Worm (Caenorhabditis elegans) whole organism, young adult: Measurements from ENCODE around the gene F54A3.2.
"Not testable (repeated sequence)": the region's sequence is repeated elsewhere in the genome, so short reads cannot be mapped to it uniquely, and the experiment has no call there.

Source experiments
- B0336.3 ChIP-seq: fragments of 200-800 bp; sonication (Bioruptor generic); IDR thresholded peaks from 2 replicates; pipeline ENCODE4 v1.3.6; 2022; ENCODE audit warnings: missing genetic modification characterization, missing compliant biosample characterization
- F39B2.1 ChIP-seq: fragments of 200-800 bp; sonication (Bioruptor generic); IDR thresholded peaks from 2 replicates; pipeline ENCODE4 v1.3.6; 2022; ENCODE audit warnings: missing genetic modification reagents, missing genetic modification characterization, missing compliant biosample characterization
- K12H6.12 ChIP-seq: fragments of 200-800 bp; sonication (Bioruptor generic); optimal IDR thresholded peaks from 2 replicates; lab custom pipeline; 2018; ENCODE audit warnings: mild to moderate bottlenecking, missing genetic modification characterization, missing compliant biosample characterization
- athp-1 ChIP-seq: sonication (generic microtip); optimal IDR thresholded peaks from 2 replicates; lab custom pipeline; 2017; ENCODE audit warnings: mild to moderate bottlenecking, missing genetic modification characterization, missing compliant biosample characterization
- attf-5 ChIP-seq: fragments of 200-800 bp; sonication (Bioruptor generic); optimal IDR thresholded peaks from 2 replicates; lab custom pipeline; 2018; ENCODE audit warnings: mild to moderate bottlenecking, missing genetic modification characterization, missing compliant biosample characterization
- bed-2 ChIP-seq: fragments of 200-800 bp; sonication (Bioruptor generic); IDR thresholded peaks from 2 replicates; pipeline ENCODE4 v1.3.6; 2022; ENCODE audit warnings: missing genetic modification reagents, missing genetic modification characterization, missing compliant biosample characterization
- cebp-1 ChIP-seq, 2 experiments: fragments of 200-800 bp in 1 of 2; sonication (Bioruptor generic) in 1 of 2; sonication (generic microtip) in 1 of 2; IDR thresholded peaks in 1 of 2; optimal IDR thresholded peaks in 1 of 2; 2 replicates each; pipeline versions ENCODE4 v1.3.6 to Lab custom; 2017 to 2022; ENCODE audit warnings: missing compliant biosample characterization in 2 of 2, missing genetic modification characterization in 2 of 2, mild to moderate bottlenecking in 1 of 2, missing genetic modification reagents in 1 of 2, moderate library complexity in 1 of 2
- ceh-27 ChIP-seq: fragments of 200-800 bp; sonication (Bioruptor generic); optimal IDR thresholded peaks from 2 replicates; lab custom pipeline; 2018; ENCODE audit warnings: mild to moderate bottlenecking, missing genetic modification characterization, moderate library complexity, missing compliant biosample characterization
- ceh-40 ChIP-seq: fragments of 200-800 bp; sonication (Bioruptor generic); IDR thresholded peaks from 2 replicates; pipeline ENCODE4 v1.3.6; 2022; ENCODE audit warnings: missing genetic modification characterization, missing compliant biosample characterization
- dpl-1 ChIP-seq: fragments of 150-350 bp; optimal IDR thresholded peaks from 2 replicates; lab custom pipeline; 2014; ENCODE audit warnings: missing biosample characterization, missing genetic modification reagents, missing genetic modification characterization
- efl-1 ChIP-seq: fragments of 150-350 bp; optimal IDR thresholded peaks from 2 replicates; lab custom pipeline; 2014; ENCODE audit warnings: missing biosample characterization, missing genetic modification reagents, missing genetic modification characterization
- egrh-3 ChIP-seq: fragments of 200-800 bp; sonication (Bioruptor generic); IDR thresholded peaks from 2 replicates; pipeline ENCODE4 v1.3.6; 2022; ENCODE audit warnings: missing genetic modification reagents, missing genetic modification characterization, missing compliant biosample characterization
- lin-54 ChIP-seq: fragments of 200-800 bp; sonication (Bioruptor generic); optimal IDR thresholded peaks from 2 replicates; lab custom pipeline; 2018; ENCODE audit warnings: mild to moderate bottlenecking, missing genetic modification characterization, missing compliant biosample characterization
- lsy-27 ChIP-seq: sonication (generic microtip); optimal IDR thresholded peaks from 2 replicates; lab custom pipeline; 2017; ENCODE audit warnings: missing genetic modification characterization, mild to moderate bottlenecking, missing compliant biosample characterization, antibody characterized with exemption, missing genotype, borderline replicate concordance; ENCODE audit not compliant: insufficient read depth
- mes-4 ChIP-seq: sonication (generic microtip); optimal IDR thresholded peaks from 2 replicates; lab custom pipeline; 2016; ENCODE audit warnings: missing genotype, missing genetic modification characterization, missing compliant biosample characterization
- nfyb-1 ChIP-seq: fragments of 200-800 bp; sonication (Bioruptor generic); IDR thresholded peaks from 2 replicates; pipeline ENCODE4 v1.3.6; 2022; ENCODE audit warnings: missing genetic modification reagents, missing genetic modification characterization, missing compliant biosample characterization
- nhr-120 ChIP-seq: fragments of 200-800 bp; sonication (Bioruptor generic); IDR thresholded peaks from 2 replicates; pipeline ENCODE4 v1.3.6; 2022; ENCODE audit warnings: missing genetic modification characterization, missing compliant biosample characterization
- rpc-1 ChIP-seq, 2 experiments: fragments of 150-350 bp in 1 of 2; sonication (generic microtip) in 1 of 2; optimal IDR thresholded peaks; 2 replicates each; lab custom pipeline; 2014 to 2018; ENCODE audit warnings: missing biosample characterization in 1 of 2, missing genetic modification characterization in 1 of 2, missing genetic modification reagents in 1 of 2, missing genotype in 1 of 2
- snpc-4 ChIP-seq, 5 experiments: fragments of 150-350 bp in 1 of 5; sonication (generic microtip) in 4 of 5; optimal IDR thresholded peaks; 2 replicates each; lab custom pipeline; 2014 to 2018; ENCODE audit warnings: missing genetic modification characterization in 5 of 5, missing biosample characterization in 3 of 5, antibody characterized with exemption in 2 of 5, mild to moderate bottlenecking in 2 of 5, missing compliant biosample characterization in 2 of 5, missing genotype in 2 of 5, moderate library complexity in 2 of 5, missing genetic modification reagents in 1 of 5
- tbx-9 ChIP-seq: sonication (generic microtip); optimal IDR thresholded peaks from 2 replicates; lab custom pipeline; 2016; ENCODE audit warnings: borderline replicate concordance, missing genetic modification characterization, inconsistent platforms, missing compliant biosample characterization
- tlf-1 ChIP-seq: fragments of 200-800 bp; sonication (Bioruptor generic); optimal IDR thresholded peaks from 2 replicates; lab custom pipeline; 2018; ENCODE audit warnings: mild to moderate bottlenecking, missing genetic modification characterization, missing compliant biosample characterization
- unc-130 ChIP-seq: sonication (generic microtip); optimal IDR thresholded peaks from 2 replicates; lab custom pipeline; 2016; ENCODE audit warnings: missing genetic modification reagents, missing genetic modification characterization, missing compliant biosample characterization
- zfh-2 ChIP-seq: fragments of 200-800 bp; sonication (Bioruptor generic); conservative IDR thresholded peaks from 2 replicates; pipeline ENCODE4 v1.3.6; 2022; ENCODE audit warnings: missing genetic modification reagents, missing genetic modification characterization, missing compliant biosample characterization
- ztf-18 ChIP-seq: sonication (generic microtip); optimal IDR thresholded peaks from 2 replicates; lab custom pipeline; 2016; ENCODE audit warnings: missing genotype, mild to moderate bottlenecking, missing genetic modification characterization, missing compliant biosample characterization
- ztf-28 ChIP-seq: fragments of 200-800 bp; sonication (Bioruptor generic); IDR thresholded peaks from 2 replicates; pipeline ENCODE4 v1.3.6; 2022; ENCODE audit warnings: missing genetic modification reagents, missing genetic modification characterization, missing compliant biosample characterization

The F54A3.2 gene

DNA sequence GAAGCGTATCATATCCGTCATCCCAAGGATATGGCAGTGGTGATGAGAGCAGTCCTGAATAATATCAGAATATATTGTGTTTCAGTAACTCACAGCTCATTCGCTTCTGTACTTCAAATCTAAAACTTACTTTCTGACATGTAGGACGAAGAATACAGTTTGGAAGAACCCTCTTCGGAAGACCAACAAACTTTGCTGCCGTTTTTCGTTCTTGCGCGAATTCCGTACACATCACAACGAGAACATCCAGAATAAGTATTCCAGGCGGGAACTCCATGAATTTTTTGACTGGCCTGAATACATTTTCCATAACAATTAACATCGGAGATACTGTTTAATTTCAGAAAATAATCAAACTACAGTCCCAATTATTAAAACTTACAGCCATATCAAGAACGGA lies 34.0 kb downstream of the F54A3.2 start, which contains the start of gene K09F6.15:
TSS of gene K09F6.15 (minus strand) at position 101 of the 400 bp plus-strand sequence.
- TF ChIP-seq unc-130 (GFP tag; lab: Kevin White, UChicago) (no peak), zfh-2 (no peak), ztf-28 (GFP tag; lab: Robert Waterston, UW) (no peak), lsy-27 (tag; lab: Kevin White, UChicago) (no peak), B0336.3 (no peak), athp-1 (tag; lab: Kevin White, UChicago) (no peak), efl-1 (GFP tag; lab: Kevin White, UChicago) (no peak), dpl-1 (GFP tag; lab: Kevin White, UChicago) (no peak)

DNA sequence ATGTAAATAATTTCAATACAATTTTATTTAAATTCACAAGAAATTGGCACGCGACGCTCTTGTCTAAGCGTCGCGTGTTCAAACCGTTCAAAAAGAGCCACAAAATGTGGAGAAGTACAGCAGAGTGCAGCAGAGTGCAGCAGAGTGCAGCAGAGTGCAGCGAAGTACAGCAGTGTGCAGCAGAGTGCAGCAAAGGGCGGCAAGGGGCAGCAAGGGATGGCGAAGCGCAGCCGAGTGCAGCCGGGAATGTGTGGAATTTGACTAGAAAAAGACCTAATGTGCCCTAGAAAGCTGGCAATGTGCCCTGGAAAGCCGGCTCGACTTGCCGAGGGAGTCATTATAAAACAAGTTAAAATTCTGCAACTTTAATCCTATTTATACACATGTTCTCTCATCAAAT lies 35.8 kb downstream of the F54A3.2 start, which contains the start of gene K09F6.6:
TSS of gene K09F6.6 (minus strand) at position 43 of the 400 bp plus-strand sequence.
- TF ChIP-seq egrh-3 (GFP tag; lab: Robert Waterston, UW) (peak; percentile 44; the same call in 1 of the 2 replicates), zfh-2 (peak; percentile 75), tlf-1 (GFP tag; lab: Kevin White, UChicago) (no peak)
- TF ChIP-seq, all 124 proteins: peak for 2

DNA sequence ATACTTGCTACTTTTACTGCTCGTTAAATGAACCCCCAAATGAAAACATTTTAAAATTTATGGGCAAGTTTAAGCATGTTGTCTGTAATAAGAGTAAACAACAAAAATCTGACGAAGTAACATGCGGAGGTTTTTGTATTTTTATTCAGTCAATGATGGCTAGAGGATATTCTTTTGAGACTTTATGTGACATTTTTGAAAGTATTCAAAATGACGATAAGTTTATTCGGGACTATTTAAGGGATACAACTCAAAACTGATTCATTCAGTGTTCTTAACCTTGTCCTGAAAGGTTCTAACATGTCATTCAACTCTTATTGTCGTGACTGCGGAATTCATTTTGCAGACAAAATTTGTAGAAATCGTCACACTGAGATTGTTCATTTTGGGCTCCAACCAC lies 36.4 kb downstream of the F54A3.2 start, which contains the start of gene K09F6.11:
TSS of gene K09F6.11 (plus strand) at position 301 of the 400 bp plus-strand sequence.
- TF ChIP-seq F39B2.1 (GFP tag; lab: Robert Waterston, UW) (no peak), lin-54 (GFP tag; lab: Kevin White, UChicago) (no peak), zfh-2 (no peak), tbx-9 (tag; lab: Kevin White, UChicago) (no peak), rpc-1 (optimal IDR thresholded peaks at IDR 0.05; lab: Kevin White, UChicago) (no peak), rpc-1 (tag; optimal IDR thresholded peaks at IDR 0.05; lab: Kevin White, UChicago) (no peak), ztf-18 (no peak)

DNA sequence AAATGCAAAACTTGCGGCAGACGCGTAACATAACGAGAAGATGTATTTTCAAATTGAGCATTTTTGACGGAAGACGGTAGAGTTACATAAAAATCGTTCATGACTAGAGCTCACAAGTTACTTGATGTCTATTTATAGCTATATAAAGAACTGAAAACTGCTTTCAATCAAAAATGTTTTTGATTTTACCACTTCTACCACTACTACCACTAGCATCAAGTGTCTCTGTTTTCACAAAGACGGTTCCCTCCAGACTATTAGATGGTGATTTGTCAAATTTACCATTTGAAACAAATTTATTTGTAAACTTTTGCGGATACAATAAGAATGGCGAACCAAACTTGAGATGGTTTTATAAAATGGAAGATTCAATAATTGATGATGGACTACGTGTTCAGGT lies 39.2 kb downstream of the F54A3.2 start, which contains the start of gene K09F6.9:
TSS of gene K09F6.9 (minus strand) at position 101 of the 400 bp plus-strand sequence.
- TF ChIP-seq nhr-120 (GFP tag; lab: Robert Waterston, UW); nfyb-1 (GFP tag; lab: Robert Waterston, UW); attf-5 (GFP tag; lab: Kevin White, UChicago): not testable (repeated sequence)

DNA sequence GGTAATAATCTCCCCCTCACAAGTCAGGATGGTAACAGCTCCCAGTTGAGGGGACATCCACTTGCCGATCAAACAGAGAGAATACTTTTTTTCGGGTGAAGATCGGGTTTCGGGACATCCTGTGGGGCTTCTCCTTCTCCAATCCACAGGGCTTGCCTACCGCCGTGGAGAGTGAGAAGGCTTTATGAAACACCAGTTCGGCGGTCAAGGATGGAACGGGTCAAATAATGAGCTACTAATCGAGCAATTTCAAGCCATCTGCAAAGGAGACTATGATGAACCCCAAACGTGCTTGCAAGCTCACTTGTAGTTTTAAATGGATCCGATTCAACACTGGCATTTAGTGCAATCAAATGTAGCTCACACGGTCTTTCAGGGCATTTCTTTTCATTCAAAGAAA lies 41.3 kb downstream of the F54A3.2 start:
- TF ChIP-seq snpc-4 (GFP tag; optimal IDR thresholded peaks at IDR 0.05; lab: Kevin White, UChicago) (no peak), snpc-4 (tag; optimal IDR thresholded peaks at IDR 0.05; lab: Kevin White, UChicago) (no peak), B0336.3 (no peak), ceh-27 (GFP tag; lab: Kevin White, UChicago) (no peak), mes-4 (tag; lab: Kevin White, UChicago) (no peak), zfh-2 (0 out of 2 replicates have a peak, but pooled peaks have one; percentile 26)

DNA sequence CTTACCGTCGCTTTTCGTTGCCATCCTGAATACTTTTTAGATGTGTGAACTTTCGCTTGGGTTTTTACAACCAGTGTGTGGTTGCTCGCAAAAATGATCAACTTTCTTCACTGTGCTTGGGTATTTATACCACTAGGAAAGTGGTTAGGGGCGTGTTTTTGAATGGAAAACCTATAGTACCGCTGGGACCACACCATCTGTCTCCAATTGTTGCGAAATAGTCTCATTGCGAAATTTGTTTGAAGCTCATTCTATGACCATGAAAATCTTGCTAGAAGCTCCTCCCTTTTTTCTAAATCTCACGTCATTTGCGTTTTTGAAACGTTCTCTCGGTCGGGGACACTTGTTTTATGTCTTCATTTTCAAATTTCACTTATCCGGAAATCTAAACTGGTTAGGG lies 45.4 kb downstream of the F54A3.2 start, which contains the start of the genes K09F6.10 and K09F6.13:
TSS of gene K09F6.10 (minus strand) at position 86 of the 400 bp plus-strand sequence.
TSS of gene K09F6.13 (plus strand) at position 317 of the 400 bp plus-strand sequence.
- TF ChIP-seq cebp-1 (GFP tag; IDR thresholded peaks at IDR 0.05; lab: Robert Waterston, UW) (peak; percentile 80), cebp-1 (tag; optimal IDR thresholded peaks at IDR 0.05; lab: Kevin White, UChicago) (peak; percentile 91), ceh-40 (GFP tag; lab: Robert Waterston, UW) (no peak)

DNA sequence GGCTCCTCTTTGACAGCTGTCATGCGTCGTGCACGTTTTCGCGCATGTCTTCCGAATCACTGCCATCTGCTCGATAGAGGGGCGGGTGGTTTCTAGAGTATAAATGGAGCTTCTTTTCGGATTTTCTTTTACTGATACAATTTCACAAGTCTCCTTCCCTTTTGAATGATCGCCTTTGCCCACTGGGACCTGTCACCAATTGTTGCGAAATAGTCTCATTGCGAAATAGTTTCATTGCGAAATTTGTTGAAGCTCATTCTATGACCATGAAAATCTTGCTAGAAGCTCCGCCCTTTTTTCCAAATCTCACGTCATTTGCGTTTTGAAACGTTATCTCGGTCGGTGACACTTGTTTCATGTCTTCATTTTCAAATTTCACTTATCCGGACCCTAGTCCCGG lies 46.0 kb downstream of the F54A3.2 start:
- TF ChIP-seq cebp-1 (GFP tag; IDR thresholded peaks at IDR 0.05; lab: Robert Waterston, UW) (peak; percentile 94), cebp-1 (tag; optimal IDR thresholded peaks at IDR 0.05; lab: Kevin White, UChicago) (peak; percentile 99), bed-2 (GFP tag; lab: Robert Waterston, UW) (no peak), K12H6.12 (tag; lab: Kevin White, UChicago) (peak; percentile 18)
